Fruit fly (Drosophila melanogaster) ovary, adult (tissue): Measurements from ENCODE around the gene scyl.

Experiments
- CG17801 ChIP-seq: fragments of 200-800 bp; optimal IDR thresholded peaks from 2 replicates; lab custom pipeline; 2019; ENCODE audit warnings: missing biosample characterization, mild to moderate bottlenecking, missing genetic modification characterization, moderate library complexity; ENCODE audit not compliant: partially characterized antibody

Gene scyl

DNA sequence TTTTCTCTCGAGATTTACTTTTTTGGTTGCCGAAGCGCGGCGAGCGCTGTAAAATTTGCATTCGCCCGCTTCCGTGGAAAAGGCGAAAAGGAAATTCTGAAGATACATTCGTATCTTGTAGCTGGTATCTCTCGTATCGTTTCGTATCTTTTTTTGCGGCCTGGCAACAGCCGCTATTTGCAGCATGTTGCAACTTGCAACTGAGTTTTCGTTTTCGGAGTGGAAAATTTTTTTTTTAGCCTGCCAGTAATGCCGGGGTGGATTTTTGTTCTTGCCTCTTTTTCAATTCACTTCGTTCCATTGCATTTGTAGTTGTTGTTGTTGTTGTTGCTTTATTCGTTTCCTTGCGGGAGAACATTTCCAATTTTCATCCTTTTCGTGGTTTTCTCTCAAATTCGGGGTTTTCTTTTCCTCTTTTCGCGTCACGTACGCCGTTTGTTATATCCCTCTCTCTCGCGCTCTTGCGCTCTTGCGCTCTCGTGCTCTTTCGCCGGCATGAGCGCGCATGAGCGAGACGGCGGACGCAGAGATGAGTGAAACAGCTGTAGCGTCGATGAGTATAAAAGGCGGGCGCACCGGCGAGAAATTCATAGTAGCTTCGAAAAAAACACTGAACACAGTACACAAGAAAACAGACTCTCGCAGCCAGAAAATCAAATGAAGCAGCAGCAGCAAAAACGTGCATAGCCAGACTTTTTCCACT, at the start of gene scyl:
TSS of gene scyl (plus strand) at position 587 of the 703 bp plus-strand sequence.
- TF ChIP-seq CG17801 (GFP tag; lab: Kevin White, UChicago), result peak; percentile 79

DNA sequence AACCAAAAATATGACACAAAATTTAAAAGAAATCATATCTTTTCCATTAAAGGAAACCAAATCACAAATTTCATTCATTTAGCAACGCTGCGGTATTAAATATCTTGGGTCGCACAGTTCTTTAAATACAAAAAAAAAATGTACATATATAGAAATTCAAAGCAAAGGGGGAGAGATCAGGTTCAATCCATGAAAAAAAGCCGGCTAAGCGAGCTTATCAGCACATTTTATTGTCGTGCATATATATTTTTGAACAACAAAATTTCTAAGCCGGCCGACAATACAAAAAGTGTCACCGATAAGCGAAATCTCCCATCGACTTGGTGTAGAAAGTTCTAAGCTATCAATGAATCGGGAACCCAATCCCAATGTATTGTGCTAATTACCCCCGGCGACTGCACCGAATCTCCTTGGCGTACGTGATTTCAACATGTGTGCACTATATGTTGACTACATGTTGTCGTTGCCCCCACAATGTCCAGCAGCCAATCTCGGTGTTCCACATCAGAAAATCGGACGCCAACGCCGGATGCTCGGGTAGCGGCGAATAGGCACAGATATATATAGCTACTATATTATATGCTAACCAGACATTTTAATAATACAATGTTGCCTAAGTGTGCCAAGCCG, 48.2 kb upstream of the scyl start:
- TF ChIP-seq CG17801 (GFP tag; lab: Kevin White, UChicago), result no peak

DNA sequence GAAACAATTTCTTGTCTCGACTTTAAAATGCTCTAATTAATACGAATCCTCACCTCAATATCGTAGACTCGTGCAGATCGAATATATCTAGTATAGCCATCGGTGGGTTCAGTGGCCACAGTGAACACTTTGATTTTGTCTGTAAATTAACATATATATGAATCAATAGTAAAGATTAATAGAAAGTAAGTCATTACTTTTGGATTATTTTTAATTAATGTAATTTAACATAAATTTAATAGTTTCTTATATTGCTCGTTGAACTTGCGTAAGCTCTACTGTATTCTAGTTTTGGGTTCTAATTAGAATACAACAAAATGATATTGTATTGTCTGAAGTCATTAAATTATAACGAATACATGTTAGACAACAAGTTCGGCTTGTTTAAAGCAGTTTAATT, 47.3 kb upstream of the scyl start:
- TF ChIP-seq CG17801 (GFP tag; lab: Kevin White, UChicago), result peak; percentile 0

DNA sequence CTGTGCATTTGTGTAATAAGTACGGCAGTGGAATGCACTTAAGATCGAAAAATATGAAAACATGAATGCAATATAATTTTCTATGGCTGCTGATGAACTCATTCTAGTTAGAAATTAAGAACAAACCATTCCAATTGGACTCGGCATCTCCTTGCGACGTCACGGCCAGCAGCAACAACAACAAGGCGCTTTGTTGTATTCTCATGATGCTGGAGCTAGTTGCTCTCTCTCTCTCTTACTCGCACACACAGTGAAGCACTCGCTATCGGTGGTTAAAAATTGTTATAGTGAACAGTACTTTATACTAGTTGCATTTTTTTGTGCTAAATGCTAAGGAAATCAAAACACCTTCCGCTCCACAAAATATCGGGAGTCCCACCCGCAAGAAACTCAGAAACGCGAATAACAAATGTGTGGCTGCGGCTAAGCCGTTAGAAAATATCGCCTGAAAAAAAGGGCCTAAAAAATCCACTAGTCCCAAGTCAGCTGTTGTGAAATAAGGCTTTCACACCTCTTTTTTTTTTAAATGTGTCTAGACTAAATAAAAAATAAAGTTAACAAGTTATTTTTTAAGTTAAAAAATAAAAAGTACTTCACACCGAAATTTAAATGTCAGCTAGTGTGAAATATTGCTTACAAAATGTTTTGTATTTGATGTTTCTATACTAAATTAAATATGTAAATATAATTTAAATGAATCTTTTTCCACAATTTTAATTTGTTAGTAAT, 46.3 kb upstream of the scyl start, which contains the start of gene Plod:
TSS of gene Plod (minus strand) at position 409 of the 729 bp plus-strand sequence.
- TF ChIP-seq CG17801 (GFP tag; lab: Kevin White, UChicago), result peak; percentile 34

- peak; percentile 80 for TF ChIP-seq CG17801 (GFP tag; lab: Kevin White, UChicago)
These were observed 41.6 kb upstream of the scyl start, which contains the start of the genes Ube3a and CG7600 for dm6 chr3L:11210517-11210916. Gene Ube3a, minus strand, starts transcription at chr3L:11210583. Gene CG7600, plus strand, starts transcription at chr3L:11210786.

- no peak for TF ChIP-seq CG17801 (GFP tag; lab: Kevin White, UChicago)
These were observed 38.5 kb upstream of the scyl start for dm6 chr3L:11213643-11214042.

dm6 chr3L:11214406-11215243, 37.5 kb upstream of the scyl start, which contains the start of gene CG42671:
Gene CG42671, plus strand, starts transcription at chr3L:11214505.
- TF ChIP-seq CG17801 (GFP tag; lab: Kevin White, UChicago), result no peak

DNA sequence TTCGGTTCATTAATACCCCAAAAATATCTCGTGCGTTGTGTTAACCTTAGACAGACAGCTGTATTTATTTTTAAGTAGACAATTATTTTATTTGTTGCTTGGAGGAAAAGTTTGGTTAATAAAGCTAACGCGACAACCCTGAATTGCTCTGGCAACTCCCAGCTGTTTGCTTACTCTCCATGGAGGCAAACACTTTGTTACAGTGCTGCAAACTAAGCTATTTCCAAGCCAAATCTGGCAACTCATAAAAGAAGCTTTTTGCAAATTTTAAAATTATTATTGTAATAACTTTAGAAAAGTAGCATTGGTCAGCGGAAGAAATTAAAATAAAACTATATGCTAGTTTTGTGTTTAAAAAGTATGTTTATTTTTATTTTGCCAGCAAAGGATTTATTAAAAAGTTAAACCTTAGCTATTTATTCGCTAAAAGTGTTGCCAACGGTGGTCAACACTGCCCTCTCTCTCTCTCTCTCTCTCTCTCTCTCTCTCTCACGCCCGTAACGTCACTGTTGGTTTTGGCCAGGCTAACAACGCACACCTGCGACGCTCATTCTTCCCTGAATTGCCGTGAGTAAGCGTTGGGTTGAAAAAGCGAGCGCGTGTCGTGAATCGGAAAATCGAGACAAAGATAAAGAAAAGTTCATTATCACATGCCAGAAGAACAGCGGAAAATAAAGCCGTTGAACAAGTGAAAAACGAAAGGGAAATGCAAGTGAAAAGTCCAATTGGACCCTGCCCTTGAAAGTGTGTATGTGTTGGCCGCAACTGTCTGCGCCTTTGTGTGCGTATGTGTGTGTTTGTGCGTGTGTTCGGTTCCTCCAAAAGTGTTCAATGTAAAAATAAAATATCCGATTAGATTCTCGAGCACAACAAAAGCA, 36.6 kb upstream of the scyl start:
- TF ChIP-seq CG17801 (GFP tag; lab: Kevin White, UChicago), result peak; percentile 85

dm6 chr3L:11216219-11216618, 35.9 kb upstream of the scyl start:
- TF ChIP-seq CG17801 (GFP tag; lab: Kevin White, UChicago), result no peak

dm6 chr3L:11217893-11218292, 34.2 kb upstream of the scyl start:
- no peak for TF ChIP-seq CG17801 (GFP tag; lab: Kevin White, UChicago)

DNA sequence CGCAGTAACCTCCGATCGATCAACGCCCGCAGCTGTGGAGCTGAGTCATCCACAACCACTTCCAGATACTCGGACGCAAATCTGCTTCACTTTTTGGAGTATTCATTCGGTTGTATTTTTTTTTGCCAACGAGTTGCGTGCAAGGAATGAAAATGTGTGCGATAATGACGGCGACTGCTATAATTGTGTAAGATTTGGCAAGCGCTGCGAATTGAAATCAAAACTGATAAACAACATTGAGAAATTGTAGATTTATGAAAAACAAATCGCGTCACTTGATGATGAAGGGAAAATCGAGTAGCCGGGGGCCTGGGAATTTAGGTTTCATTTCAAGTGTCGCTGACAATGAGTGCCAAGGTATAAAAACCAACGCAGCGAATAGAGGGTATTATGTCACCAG, 33.2 kb upstream of the scyl start:
- TF ChIP-seq CG17801 (GFP tag; lab: Kevin White, UChicago), result no peak

DNA sequence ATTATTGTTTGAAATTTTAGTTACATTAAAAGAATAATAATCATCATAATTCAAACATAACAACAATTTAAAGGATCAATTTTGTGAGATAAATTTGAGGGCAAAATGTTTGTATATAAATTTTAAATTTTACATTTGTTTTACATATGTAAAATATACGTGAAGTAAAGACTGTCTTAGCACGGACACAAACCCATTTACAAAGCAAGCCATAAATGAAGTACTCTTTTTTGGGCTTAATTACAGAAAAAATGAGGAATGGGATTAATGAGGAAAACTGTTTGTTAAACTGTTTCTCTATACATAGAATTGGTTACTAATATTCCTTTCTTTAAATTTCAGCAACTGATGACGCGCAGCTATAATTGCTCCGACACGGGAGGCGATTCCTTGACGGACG, 27.5 kb upstream of the scyl start:
- TF ChIP-seq CG17801 (GFP tag; lab: Kevin White, UChicago), result no peak

dm6 chr3L:11227708-11228107, 24.4 kb upstream of the scyl start:
- TF ChIP-seq CG17801 (GFP tag; lab: Kevin White, UChicago), result no peak
